Worm (Caenorhabditis elegans) whole organism, L3 larva: ENCODE data around the gene ttr-5.

Experiments used
- ama-1 ChIP-seq: fragments of 150-350 bp; optimal IDR thresholded peaks from 2 replicates; lab custom pipeline; 2018
- elt-3 ChIP-seq, 3 experiments: fragments of 150-350 bp in 1 of 3; sonication (generic microtip) in 2 of 3; optimal IDR thresholded peaks; 2 replicates in 2 of 3; 4 replicates in 1 of 3; lab custom pipeline; 2014 to 2017; ENCODE audit warnings: missing biosample characterization in 3 of 3, missing genetic modification characterization in 3 of 3
- nhr-11 ChIP-seq: fragments of 150-350 bp; optimal IDR thresholded peaks from 2 replicates; lab custom pipeline; 2014; ENCODE audit warnings: missing biosample characterization, missing genetic modification characterization
- nhr-25 ChIP-seq: sonication (generic microtip); optimal IDR thresholded peaks from 2 replicates; lab custom pipeline; 2017; ENCODE audit warnings: missing biosample characterization, missing genetic modification characterization
- pha-4 ChIP-seq: fragments of 150-350 bp; optimal IDR thresholded peaks from 2 replicates; lab custom pipeline; 2014; ENCODE audit warnings: missing biosample characterization, missing genetic modification reagents, missing genetic modification characterization
- unc-62 ChIP-seq: fragments of 150-350 bp; sonication (generic microtip); optimal IDR thresholded peaks from 4 replicates; lab custom pipeline; 2014; ENCODE audit warnings: missing biosample characterization, missing genetic modification reagents, missing genetic modification characterization

ce11 chrIII:9315180-9315579, 14.9 kb upstream of the ttr-5 start:
- no peak for TF ChIP-seq elt-3 (tag; optimal IDR thresholded peaks at IDR 0.05; lab: Kevin White, UChicago)
- no peak for TF ChIP-seq nhr-11
- no peak for TF ChIP-seq ama-1 (lab: Kevin White, UChicago)
- no peak for TF ChIP-seq pha-4 (tag; lab: Kevin White, UChicago)
- no peak for TF ChIP-seq unc-62
- TF ChIP-seq nhr-25 (tag; lab: Kevin White, UChicago) = no peak
